Fruit fly (Drosophila melanogaster) whole organism, embryonic: Measurements from ENCODE around the gene CG43367.

ENCODE experiments used
- CG10979 ChIP-seq: fragments of 200-800 bp; sonication (Bioruptor generic); optimal IDR thresholded peaks from 2 replicates; lab custom pipeline; 2018; ENCODE audit warnings: missing biosample characterization, mild to moderate bottlenecking, missing genetic modification characterization, moderate library complexity
- CG12155 ChIP-seq: fragments of 200-800 bp; sonication (Bioruptor generic); optimal IDR thresholded peaks from 3 replicates; lab custom pipeline; 2016; ENCODE audit warnings: missing biosample characterization, missing genetic modification characterization
- CG12744 ChIP-seq: fragments of 200-800 bp; sonication (Bioruptor generic); optimal IDR thresholded peaks from 2 replicates; lab custom pipeline; 2016; ENCODE audit warnings: missing biosample characterization, missing genetic modification characterization
- CG12942 ChIP-seq: fragments of 200-800 bp; sonication (Bioruptor generic); optimal IDR thresholded peaks from 3 replicates; lab custom pipeline; 2016; ENCODE audit warnings: missing biosample characterization, missing genetic modification characterization
- CG14710 ChIP-seq: fragments of 200-800 bp; sonication (Bioruptor generic); optimal IDR thresholded peaks from 3 replicates; lab custom pipeline; 2019; ENCODE audit warnings: missing biosample characterization, mild to moderate bottlenecking, missing genetic modification characterization, moderate library complexity
- CG14860 ChIP-seq: fragments of 200-800 bp; sonication (Bioruptor generic); IDR thresholded peaks from 3 replicates; pipeline ENCODE4 v1.3.6; 2022; ENCODE audit warnings: missing biosample characterization, missing genetic modification characterization; ENCODE audit not compliant: partially characterized antibody
- CG15479 ChIP-seq: fragments of 200-800 bp; sonication (Bioruptor generic); optimal IDR thresholded peaks from 3 replicates; lab custom pipeline; 2019; ENCODE audit warnings: missing biosample characterization, mild to moderate bottlenecking, missing genetic modification characterization, moderate library complexity
- CG15696 ChIP-seq: fragments of 200-800 bp; sonication (Bioruptor generic); optimal IDR thresholded peaks from 2 replicates; lab custom pipeline; 2019; ENCODE audit warnings: missing biosample characterization, mild to moderate bottlenecking, missing genetic modification characterization, moderate library complexity
- CG16815 ChIP-seq: fragments of 200-800 bp; sonication (Bioruptor generic); optimal IDR thresholded peaks from 3 replicates; lab custom pipeline; 2017; ENCODE audit warnings: missing biosample characterization, mild to moderate bottlenecking, missing genetic modification characterization
- CG17361 ChIP-seq: fragments of 200-800 bp; sonication (Bioruptor generic); IDR thresholded peaks from 3 replicates; pipeline ENCODE4 v1.3.6; 2022; ENCODE audit warnings: missing biosample characterization, missing genetic modification characterization
- CG18262 ChIP-seq: fragments of 200-800 bp; optimal IDR thresholded peaks from 3 replicates; lab custom pipeline; 2019; ENCODE audit warnings: missing biosample characterization, mild to moderate bottlenecking, missing genetic modification characterization, moderate library complexity
- CG2202 ChIP-seq: fragments of 200-800 bp; sonication (Bioruptor generic); optimal IDR thresholded peaks from 2 replicates; lab custom pipeline; 2018; ENCODE audit warnings: missing biosample characterization, mild to moderate bottlenecking, missing genetic modification characterization
- CG30020 ChIP-seq: fragments of 200-800 bp; optimal IDR thresholded peaks from 2 replicates; lab custom pipeline; 2019; ENCODE audit warnings: missing biosample characterization, mild to moderate bottlenecking, missing genetic modification characterization, moderate library complexity
- CG31388 ChIP-seq: fragments of 200-800 bp; sonication (Bioruptor generic); optimal IDR thresholded peaks from 2 replicates; lab custom pipeline; 2016; ENCODE audit warnings: missing biosample characterization, missing genetic modification characterization
- CG3838 ChIP-seq: fragments of 200-800 bp; sonication (Bioruptor generic); optimal IDR thresholded peaks from 3 replicates; lab custom pipeline; 2016; ENCODE audit warnings: missing biosample characterization, missing genetic modification characterization
- CG6272 ChIP-seq: fragments of 200-800 bp; sonication (Bioruptor generic); IDR thresholded peaks from 2 replicates; pipeline ENCODE4 v1.3.6; 2022; ENCODE audit warnings: missing biosample characterization, missing genetic modification characterization
- CG7271 ChIP-seq: fragments of 200-800 bp; sonication (Bioruptor generic); optimal IDR thresholded peaks from 2 replicates; lab custom pipeline; 2018; ENCODE audit warnings: missing biosample characterization, mild to moderate bottlenecking, missing genetic modification characterization, moderate library complexity
- CG7839 ChIP-seq: fragments of 200-800 bp; sonication (Bioruptor generic); optimal IDR thresholded peaks from 3 replicates; lab custom pipeline; 2018; ENCODE audit warnings: missing biosample characterization, mild to moderate bottlenecking, missing genetic modification characterization, moderate library complexity
- CG8765 ChIP-seq: fragments of 200-800 bp; sonication (Bioruptor generic); IDR thresholded peaks from 2 replicates; pipeline ENCODE4 v1.3.6; 2022; ENCODE audit warnings: missing biosample characterization, missing genetic modification characterization
- CG8924 ChIP-seq: fragments of 200-800 bp; optimal IDR thresholded peaks from 3 replicates; lab custom pipeline; 2019; ENCODE audit warnings: missing biosample characterization, mild to moderate bottlenecking, missing genetic modification characterization, moderate library complexity
- Chrac-16 ChIP-seq: fragments of 200-800 bp; sonication (Bioruptor generic); optimal IDR thresholded peaks from 3 replicates; lab custom pipeline; 2016; ENCODE audit warnings: missing biosample characterization, missing genetic modification characterization
- D ChIP-seq, 2 experiments: fragments of 200-800 bp in 1 of 2; fragments of >200 bp in 1 of 2; sonication (Bioruptor generic) in 1 of 2; optimal IDR thresholded peaks; 2 replicates in 1 of 2; 3 replicates in 1 of 2; lab custom pipeline; 2017; ENCODE audit warnings: mild to moderate bottlenecking in 1 of 2, missing biosample characterization in 1 of 2, missing genetic modification characterization in 1 of 2, missing genetic modification reagents in 1 of 2
- Dip2 ChIP-seq: fragments of 200-800 bp; sonication (Bioruptor generic); IDR thresholded peaks from 2 replicates; pipeline ENCODE4 v1.3.6; 2022; ENCODE audit warnings: missing biosample characterization, missing genetic modification characterization
- Drgx ChIP-seq: fragments of 200-800 bp; sonication (Bioruptor generic); IDR thresholded peaks from 2 replicates; pipeline ENCODE4 v1.3.6; 2022; ENCODE audit warnings: missing biosample characterization, missing genetic modification characterization
- Fer1 ChIP-seq: fragments of 200-800 bp; sonication (Bioruptor generic); optimal IDR thresholded peaks from 2 replicates; lab custom pipeline; 2017; ENCODE audit warnings: missing biosample characterization, mild to moderate bottlenecking, missing genetic modification characterization
- Hand ChIP-seq: fragments of 200-800 bp; sonication (Bioruptor generic); optimal IDR thresholded peaks from 2 replicates; lab custom pipeline; 2017; ENCODE audit warnings: mild to moderate bottlenecking, missing biosample characterization, missing genetic modification reagents, missing genetic modification characterization
- Hr39 ChIP-seq: fragments of >200 bp; optimal IDR thresholded peaks from 2 replicates; lab custom pipeline; 2017
- Lim3 ChIP-seq: fragments of 200-800 bp; sonication (Bioruptor generic); IDR thresholded peaks from 2 replicates; pipeline ENCODE4 v1.3.6; 2022; ENCODE audit warnings: missing biosample characterization, missing genetic modification characterization
- Meics ChIP-seq: fragments of 200-800 bp; sonication (Bioruptor generic); optimal IDR thresholded peaks from 2 replicates; lab custom pipeline; 2017; ENCODE audit warnings: missing biosample characterization, mild to moderate bottlenecking, missing genetic modification characterization
- Nf-YA ChIP-seq: fragments of 200-800 bp; sonication (Bioruptor generic); IDR thresholded peaks from 2 replicates; pipeline ENCODE4 v1.3.6; 2022; ENCODE audit warnings: missing biosample characterization, missing genetic modification characterization
- Nf-YB ChIP-seq: fragments of 200-800 bp; sonication (Bioruptor generic); optimal IDR thresholded peaks from 3 replicates; lab custom pipeline; 2019; ENCODE audit warnings: missing biosample characterization, mild to moderate bottlenecking, missing genetic modification characterization, moderate library complexity
- Nf-YC ChIP-seq: fragments of 200-800 bp; optimal IDR thresholded peaks from 3 replicates; lab custom pipeline; 2019; ENCODE audit warnings: missing biosample characterization, mild to moderate bottlenecking, missing genetic modification characterization, moderate library complexity
- Pdp1 ChIP-seq, 2 experiments: fragments of 200-800 bp; sonication (Bioruptor generic); optimal IDR thresholded peaks; 3 replicates each; lab custom pipeline; 2016; ENCODE audit warnings: missing biosample characterization in 2 of 2, missing genetic modification characterization in 2 of 2, mild to moderate bottlenecking in 1 of 2, moderate library complexity in 1 of 2
- Sry-δ ChIP-seq: fragments of 200-800 bp; sonication (Bioruptor generic); optimal IDR thresholded peaks from 2 replicates; lab custom pipeline; 2016; ENCODE audit warnings: missing biosample characterization, missing genetic modification characterization
- Xrp1 ChIP-seq: fragments of 200-800 bp; sonication (Bioruptor generic); IDR thresholded peaks from 2 replicates; pipeline ENCODE4 v1.3.6; 2022; ENCODE audit warnings: missing biosample characterization, missing genetic modification characterization
- bcd ChIP-seq: fragments of 200-800 bp; sonication (Bioruptor generic); optimal IDR thresholded peaks from 2 replicates; lab custom pipeline; 2017; ENCODE audit warnings: missing biosample characterization, mild to moderate bottlenecking, missing genetic modification characterization
- dan ChIP-seq: fragments of 200-800 bp; sonication (Bioruptor generic); IDR thresholded peaks from 2 replicates; pipeline ENCODE4 v1.3.6; 2022; ENCODE audit warnings: missing biosample characterization, missing genetic modification characterization
- gcm ChIP-seq: fragments of 200-800 bp; sonication (Bioruptor generic); optimal IDR thresholded peaks from 2 replicates; lab custom pipeline; 2019; ENCODE audit warnings: missing biosample characterization, mild to moderate bottlenecking, missing genetic modification characterization, moderate library complexity
- gem ChIP-seq: fragments of 200-800 bp; sonication (Bioruptor generic); optimal IDR thresholded peaks from 2 replicates; lab custom pipeline; 2019; ENCODE audit warnings: missing biosample characterization, mild to moderate bottlenecking, missing genetic modification characterization, moderate library complexity
- lilli ChIP-seq: fragments of 200-800 bp; sonication (Bioruptor generic); optimal IDR thresholded peaks from 3 replicates; lab custom pipeline; 2016; ENCODE audit warnings: missing biosample characterization, missing genetic modification characterization
- phol ChIP-seq: fragments of 200-800 bp; sonication (Bioruptor generic); optimal IDR thresholded peaks from 3 replicates; lab custom pipeline; 2018; ENCODE audit warnings: missing biosample characterization, mild to moderate bottlenecking, missing genetic modification characterization, moderate library complexity
- pnt ChIP-seq: fragments of 200-800 bp; sonication (Bioruptor generic); optimal IDR thresholded peaks from 3 replicates; lab custom pipeline; 2016; ENCODE audit warnings: missing biosample characterization, missing genetic modification characterization
- pros ChIP-seq: fragments of 200-800 bp; sonication (Bioruptor generic); optimal IDR thresholded peaks from 3 replicates; lab custom pipeline; 2019; ENCODE audit warnings: missing biosample characterization, mild to moderate bottlenecking, missing genetic modification characterization, moderate library complexity
- salm ChIP-seq: fragments of 200-800 bp; sonication (Bioruptor generic); optimal IDR thresholded peaks from 2 replicates; lab custom pipeline; 2018; ENCODE audit warnings: missing biosample characterization, mild to moderate bottlenecking, missing genetic modification characterization
- sens ChIP-seq: fragments of 200-800 bp; sonication (Bioruptor generic); peaks from one replicate; lab custom pipeline; 2016; ENCODE audit warnings: missing biosample characterization, missing genetic modification characterization
- sim ChIP-seq: fragments of 200-800 bp; sonication (Bioruptor generic); IDR thresholded peaks from 2 replicates; pipeline ENCODE4 v1.3.6; 2022; ENCODE audit warnings: missing biosample characterization, missing genetic modification characterization
- so ChIP-seq: fragments of 200-800 bp; sonication (Bioruptor generic); IDR thresholded peaks from 3 replicates; pipeline ENCODE4 v1.3.6; 2022; ENCODE audit warnings: missing biosample characterization, missing genetic modification characterization
- sqz ChIP-seq: fragments of 200-800 bp; sonication (Bioruptor generic); optimal IDR thresholded peaks from 3 replicates; lab custom pipeline; 2018; ENCODE audit warnings: missing biosample characterization, mild to moderate bottlenecking, missing genetic modification characterization
- sug ChIP-seq: fragments of 200-800 bp; optimal IDR thresholded peaks from 2 replicates; lab custom pipeline; 2019; ENCODE audit warnings: missing biosample characterization, mild to moderate bottlenecking, missing genetic modification characterization, moderate library complexity
- wek ChIP-seq: fragments of 200-800 bp; sonication (Bioruptor generic); optimal IDR thresholded peaks from 3 replicates; lab custom pipeline; 2018; ENCODE audit warnings: missing biosample characterization, mild to moderate bottlenecking, missing genetic modification characterization, moderate library complexity
- z ChIP-seq: fragments of 200-800 bp; sonication (Bioruptor generic); IDR thresholded peaks from 3 replicates; pipeline ENCODE4 v1.3.6; 2022; ENCODE audit warnings: missing biosample characterization, missing genetic modification characterization
- zf30C ChIP-seq: fragments of 200-800 bp; sonication (Bioruptor generic); optimal IDR thresholded peaks from 3 replicates; lab custom pipeline; 2018; ENCODE audit warnings: missing biosample characterization, mild to moderate bottlenecking, missing genetic modification characterization

The CG43367 gene

DNA sequence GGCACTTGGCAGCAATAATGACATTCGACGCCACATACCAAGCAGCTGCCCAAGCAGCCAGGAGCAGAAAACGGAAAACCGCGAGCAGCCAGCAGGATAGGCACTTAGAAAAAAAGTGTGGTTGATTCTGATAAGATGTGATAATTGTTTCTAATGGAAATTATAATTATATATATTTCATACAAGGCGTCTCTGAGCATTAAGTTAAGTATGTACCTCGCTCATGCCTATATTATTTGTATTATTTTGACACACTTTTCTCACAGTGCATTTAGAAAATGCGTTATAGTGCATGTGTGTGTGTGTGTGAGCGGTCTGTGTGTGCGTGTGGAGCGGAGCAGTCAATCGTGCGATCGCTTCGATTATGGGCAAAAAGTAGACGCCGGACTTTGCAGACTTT is 35.4 kb upstream of the CG43367 start (continued):
- TF ChIP-seq Lim3 (no peak), CG2202 (peak; percentile 12), CG10979 (tag; lab: Kevin White, UChicago) (peak; percentile 67), Pdp1 (GFP tag; optimal IDR thresholded peaks at IDR 0.05; lab: Kevin White, UChicago) (no peak), gem (no peak), CG15479 (GFP tag; lab: Kevin White, UChicago) (peak; percentile 5), CG14710 (peak; percentile 39), lilli (GFP tag; lab: Kevin White, UChicago) (no peak), CG15696 (tag; lab: Kevin White, UChicago) (peak; percentile 83), Hr39 (no peak), wek (GFP tag; lab: Kevin White, UChicago) (no peak), sug (no peak), CG31388 (GFP tag; lab: Kevin White, UChicago) (no peak), dan (GFP tag; lab: Robert Waterston, UW) (0 out of 2 replicates have a peak, but pooled peaks have one; percentile 30), gcm (GFP tag; lab: Kevin White, UChicago) (no peak), CG16815 (peak; percentile 1), CG30020 (tag; lab: Kevin White, UChicago) (no peak), Xrp1 (GFP tag; lab: Robert Waterston, UW) (peak; percentile 76), CG7271 (peak; percentile 59), salm (tag; lab: Kevin White, UChicago) (no peak), CG8765 (GFP tag; lab: Robert Waterston, UW) (peak; percentile 66; the same call in 1 of the 2 replicates), CG8924 (tag; lab: Kevin White, UChicago) (peak; percentile 15), CG14860 (GFP tag; lab: Robert Waterston, UW) (no peak), phol (tag; lab: Kevin White, UChicago) (peak; percentile 44), Chrac-16 (peak; percentile 45), Sry-δ (no peak), Meics (GFP tag; lab: Kevin White, UChicago) (no peak)
- TF ChIP-seq, all 482 proteins: peak for 72

DNA sequence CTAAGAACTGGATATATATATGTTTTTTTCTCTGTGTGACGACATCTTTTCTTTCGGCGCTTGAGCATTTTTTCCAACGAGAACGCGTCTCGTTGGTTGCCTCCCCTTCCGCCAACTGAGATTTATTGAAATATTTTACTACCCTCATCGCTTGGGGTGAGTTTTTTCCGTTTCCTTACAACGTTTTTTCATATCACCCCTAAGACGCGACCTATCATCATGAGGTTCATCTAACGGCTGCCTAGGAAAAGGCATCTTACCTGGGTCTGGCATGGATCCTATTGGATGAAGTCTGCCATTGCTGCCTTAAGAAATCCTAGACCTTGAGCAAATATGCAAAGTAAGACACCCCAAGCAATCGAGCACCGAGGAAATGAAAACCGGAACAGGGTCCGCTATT is 34.5 kb upstream of the CG43367 start:
- no peak for TF ChIP-seq Fer1 (GFP tag; lab: Kevin White, UChicago)
- no peak for TF ChIP-seq pnt
- TF ChIP-seq sim (GFP tag; lab: Robert Waterston, UW), result no peak
- no peak for TF ChIP-seq D (optimal IDR thresholded peaks at IDR 0.05; lab: Kevin White, UChicago)
- no peak for TF ChIP-seq D (GFP tag; optimal IDR thresholded peaks at IDR 0.05; lab: Kevin White, UChicago)
- no peak for TF ChIP-seq bcd
- no peak for TF ChIP-seq CG3838 (GFP tag; lab: Kevin White, UChicago)
- peak; percentile 88 for TF ChIP-seq Nf-YC (tag; lab: Kevin White, UChicago)
- no peak for TF ChIP-seq CG7839
- no peak for TF ChIP-seq Drgx (GFP tag; lab: Robert Waterston, UW)
- no peak for TF ChIP-seq CG18262
- no peak for TF ChIP-seq Nf-YA (GFP tag; lab: Robert Waterston, UW)
- peak; percentile 94 for TF ChIP-seq pros (GFP tag; lab: Kevin White, UChicago)
- TF ChIP-seq CG6272 (GFP tag; lab: Robert Waterston, UW), result no peak
- TF ChIP-seq Hand (GFP tag; lab: Kevin White, UChicago), result no peak
- no peak for TF ChIP-seq CG17361
- peak; percentile 30 for TF ChIP-seq CG12155
- TF ChIP-seq z (GFP tag; lab: Robert Waterston, UW), result peak; percentile 60; the same call in 1 of the 3 replicates
- peak; percentile 93 for TF ChIP-seq Nf-YB (GFP tag; lab: Kevin White, UChicago)
- peak; percentile 66 for TF ChIP-seq sens (GFP tag; lab: Kevin White, UChicago)
- no peak for TF ChIP-seq CG12942
- peak; percentile 48 for TF ChIP-seq sqz (GFP tag; lab: Kevin White, UChicago)
- TF ChIP-seq Dip2 (GFP tag; lab: Robert Waterston, UW), result no peak
- no peak for TF ChIP-seq so (GFP tag; lab: Robert Waterston, UW)
- peak; percentile 25 for TF ChIP-seq zf30C (GFP tag; lab: Kevin White, UChicago)
- no peak for TF ChIP-seq CG12744 (GFP tag; lab: Kevin White, UChicago)
